Worm (Caenorhabditis elegans) whole organism, midembryonic: ENCODE results near the gene W03G1.2.

Experiments used
- cog-1 ChIP-seq: sonication (generic microtip); optimal IDR thresholded peaks from 2 replicates; lab custom pipeline; 2016; ENCODE audit warnings: missing genetic modification characterization, missing compliant biosample characterization
- flt-1 ChIP-seq: fragments of 200-800 bp; sonication (Bioruptor generic); IDR thresholded peaks from 2 replicates; pipeline ENCODE4 v1.3.6; 2022; ENCODE audit warnings: missing genetic modification characterization, missing compliant biosample characterization
- klf-2 ChIP-seq: fragments of 200-800 bp; sonication (Bioruptor generic); conservative IDR thresholded peaks from 2 replicates; pipeline ENCODE4 v1.3.6; 2022; ENCODE audit warnings: missing genetic modification reagents, missing genetic modification characterization, missing compliant biosample characterization
- tab-1 ChIP-seq: fragments of 200-800 bp; sonication (Bioruptor generic); IDR thresholded peaks from 2 replicates; pipeline ENCODE4 v1.3.6; 2022; ENCODE audit warnings: missing genetic modification characterization, missing compliant biosample characterization

Gene W03G1.2

ce11 chrIV:570799-571300, 46.4 kb downstream of the W03G1.2 start, which contains the start of gene F56A11.5:
Gene F56A11.5 (minus strand): TSS chrIV:570849.
- no peak for TF ChIP-seq klf-2 (GFP tag; lab: Robert Waterston, UW)

- TF ChIP-seq tab-1 = 0 out of 2 replicates have a peak, but pooled peaks have one; percentile 29
- no peak for TF ChIP-seq cog-1
- TF ChIP-seq flt-1 (GFP tag; lab: Robert Waterston, UW) = no peak
Observed at ce11 chrIV:572487-572886, 48.0 kb downstream of the W03G1.2 start, which contains the start of gene gex-2. Gene gex-2 (plus strand): TSS chrIV:572769.
